Worm (Caenorhabditis elegans) whole organism, L2 larva: ENCODE data around the gene C16C8.12.
"Not testable (repeated sequence)": the region's sequence is repeated elsewhere in the genome, so short reads cannot be mapped to it uniquely, and the experiment has no call there.

Experiments used
- F13H6.1 ChIP-seq: sonication (generic microtip); optimal IDR thresholded peaks from 2 replicates; lab custom pipeline; 2016; ENCODE audit warnings: missing genetic modification characterization, missing compliant biosample characterization
- Y55F3AM.14 ChIP-seq: fragments of 200-800 bp; sonication (Bioruptor generic); optimal IDR thresholded peaks from 2 replicates; lab custom pipeline; 2018; ENCODE audit warnings: mild to moderate bottlenecking, missing genetic modification characterization, missing compliant biosample characterization
- ZK546.5 ChIP-seq: sonication (generic microtip); optimal IDR thresholded peaks from 2 replicates; lab custom pipeline; 2017; ENCODE audit warnings: missing biosample characterization, missing genetic modification characterization
- aly-2 ChIP-seq: fragments of 150-350 bp; optimal IDR thresholded peaks from 2 replicates; lab custom pipeline; 2014; ENCODE audit warnings: missing biosample characterization, missing genetic modification characterization
- ama-1 ChIP-seq: fragments of 150-350 bp; optimal IDR thresholded peaks from 2 replicates; lab custom pipeline; 2018; ENCODE audit warnings: inconsistent platforms
- ceh-16 ChIP-seq: fragments of 150-350 bp; optimal IDR thresholded peaks from 2 replicates; lab custom pipeline; 2014; ENCODE audit warnings: missing biosample characterization, missing genetic modification characterization
- ceh-82 ChIP-seq: fragments of 150-350 bp; optimal IDR thresholded peaks from 2 replicates; lab custom pipeline; 2014; ENCODE audit warnings: missing biosample characterization, missing genetic modification characterization
- crh-2 ChIP-seq: sonication (generic microtip); optimal IDR thresholded peaks from 2 replicates; lab custom pipeline; 2017; ENCODE audit warnings: missing biosample characterization, missing genetic modification characterization
- dmd-4 ChIP-seq: sonication (generic microtip); optimal IDR thresholded peaks from 2 replicates; lab custom pipeline; 2017; ENCODE audit warnings: missing biosample characterization, missing genetic modification characterization
- egl-27 ChIP-seq: sonication (generic microtip); optimal IDR thresholded peaks from 3 replicates; lab custom pipeline; 2017; ENCODE audit warnings: missing biosample characterization, missing genetic modification reagents, missing genetic modification characterization
- elt-1 ChIP-seq: fragments of 150-350 bp; optimal IDR thresholded peaks from 2 replicates; lab custom pipeline; 2014; ENCODE audit warnings: missing biosample characterization, missing genetic modification characterization
- elt-3 ChIP-seq: sonication (generic microtip); optimal IDR thresholded peaks from 2 replicates; lab custom pipeline; 2017; ENCODE audit warnings: missing biosample characterization, missing genetic modification characterization
- fos-1 ChIP-seq: fragments of 150-350 bp; optimal IDR thresholded peaks from 2 replicates; lab custom pipeline; 2014; ENCODE audit warnings: missing biosample characterization, missing genetic modification characterization
- gmeb-1 ChIP-seq: fragments of 150-350 bp; optimal IDR thresholded peaks from 2 replicates; lab custom pipeline; 2014; ENCODE audit warnings: missing biosample characterization, missing genetic modification characterization
- lin-13 ChIP-seq: fragments of 150-350 bp; optimal IDR thresholded peaks from 2 replicates; lab custom pipeline; 2014; ENCODE audit warnings: missing biosample characterization, missing genetic modification reagents, missing genetic modification characterization
- lin-39 ChIP-seq: fragments of 150-350 bp; optimal IDR thresholded peaks from 2 replicates; lab custom pipeline; 2014; ENCODE audit warnings: missing biosample characterization, missing genetic modification reagents, missing genetic modification characterization
- lsy-2 ChIP-seq, 2 experiments: fragments of 150-350 bp in 1 of 2; sonication (generic microtip) in 1 of 2; optimal IDR thresholded peaks; 2 replicates each; lab custom pipeline; 2014 to 2017; ENCODE audit warnings: missing biosample characterization in 2 of 2, missing genetic modification characterization in 2 of 2
- mab-5 ChIP-seq: fragments of 150-350 bp; optimal IDR thresholded peaks from 2 replicates; lab custom pipeline; 2014; ENCODE audit warnings: missing biosample characterization, missing genetic modification characterization
- mbf-1 ChIP-seq: sonication (generic microtip); optimal IDR thresholded peaks from 2 replicates; lab custom pipeline; 2017; ENCODE audit warnings: missing biosample characterization, missing genetic modification characterization
- mdl-1 ChIP-seq, 2 experiments: fragments of 150-350 bp in 1 of 2; sonication (generic microtip) in 1 of 2; optimal IDR thresholded peaks; 2 replicates each; lab custom pipeline; 2017; ENCODE audit warnings: missing biosample characterization in 2 of 2, missing genetic modification characterization in 2 of 2
- nhr-11 ChIP-seq: fragments of 150-350 bp; optimal IDR thresholded peaks from 2 replicates; lab custom pipeline; 2014; ENCODE audit warnings: missing biosample characterization, missing genetic modification characterization
- nhr-12 ChIP-seq: fragments of 150-350 bp; optimal IDR thresholded peaks from 2 replicates; lab custom pipeline; 2014; ENCODE audit warnings: missing biosample characterization, missing genetic modification characterization
- nhr-129 ChIP-seq: fragments of 150-350 bp; optimal IDR thresholded peaks from 2 replicates; lab custom pipeline; 2014; ENCODE audit warnings: missing biosample characterization, missing genetic modification characterization
- nhr-21 ChIP-seq: fragments of 150-350 bp; optimal IDR thresholded peaks from 2 replicates; lab custom pipeline; 2014; ENCODE audit warnings: missing biosample characterization, missing genetic modification characterization
- nhr-237 ChIP-seq: fragments of 150-350 bp; optimal IDR thresholded peaks from 2 replicates; lab custom pipeline; 2014; ENCODE audit warnings: missing biosample characterization, missing genetic modification characterization
- nhr-6 ChIP-seq: fragments of 150-350 bp; optimal IDR thresholded peaks from 2 replicates; lab custom pipeline; 2014; ENCODE audit warnings: missing biosample characterization, missing genetic modification characterization
- nhr-77 ChIP-seq: fragments of 150-350 bp; optimal IDR thresholded peaks from 2 replicates; lab custom pipeline; 2014; ENCODE audit warnings: missing biosample characterization, missing genetic modification characterization
- sem-4 ChIP-seq: fragments of 150-350 bp; optimal IDR thresholded peaks from 2 replicates; lab custom pipeline; 2014; ENCODE audit warnings: missing biosample characterization, missing genetic modification reagents, missing genetic modification characterization
- skn-1 ChIP-seq: sonication (generic microtip); optimal IDR thresholded peaks from 2 replicates; lab custom pipeline; 2017; ENCODE audit warnings: missing biosample characterization, missing genetic modification characterization
- sma-9 ChIP-seq, 2 experiments: fragments of 150-350 bp in 1 of 2; sonication (generic microtip) in 1 of 2; optimal IDR thresholded peaks; 2 replicates each; lab custom pipeline; 2014 to 2016; ENCODE audit warnings: missing genetic modification characterization in 2 of 2, mild to moderate bottlenecking in 1 of 2, missing biosample characterization in 1 of 2, missing compliant biosample characterization in 1 of 2, missing genetic modification reagents in 1 of 2, moderate library complexity in 1 of 2
- unc-39 ChIP-seq: fragments of 150-350 bp; optimal IDR thresholded peaks from 2 replicates; lab custom pipeline; 2014; ENCODE audit warnings: missing biosample characterization, missing genetic modification characterization
- unc-55 ChIP-seq: fragments of 150-350 bp; sonication (generic microtip); optimal IDR thresholded peaks from 3 replicates; lab custom pipeline; 2014; ENCODE audit warnings: missing biosample characterization, missing genetic modification reagents, missing genetic modification characterization
- unc-62 ChIP-seq: fragments of 150-350 bp; optimal IDR thresholded peaks from 2 replicates; lab custom pipeline; 2014; ENCODE audit warnings: missing biosample characterization, missing genetic modification reagents, missing genetic modification characterization
- zag-1 ChIP-seq: fragments of 150-350 bp; optimal IDR thresholded peaks from 2 replicates; lab custom pipeline; 2014; ENCODE audit warnings: missing biosample characterization, missing genetic modification characterization
- ztf-1 ChIP-seq: fragments of 200-800 bp; sonication (Bioruptor generic); conservative IDR thresholded peaks from 2 replicates; pipeline ENCODE4 v1.3.6; 2022; ENCODE audit warnings: missing genetic modification characterization, missing compliant biosample characterization
- ztf-4 ChIP-seq: fragments of 150-350 bp; optimal IDR thresholded peaks from 2 replicates; lab custom pipeline; 2014; ENCODE audit warnings: missing biosample characterization, missing genetic modification characterization

C16C8.12 gene

ce11 chrII:3463097-3463496 lies 10.6 kb downstream of the C16C8.12 start, which contains the start of gene C16C8.9:
TSS of gene C16C8.9 (minus strand) at chrII:3463197.
- TF ChIP-seq lsy-2 (tag; optimal IDR thresholded peaks at IDR 0.05; lab: Kevin White, UChicago) (no peak), ztf-1 (GFP tag; lab: Robert Waterston, UW) (no peak), sma-9 (GFP tag; optimal IDR thresholded peaks at IDR 0.05; lab: Kevin White, UChicago) (no peak), sma-9 (tag; optimal IDR thresholded peaks at IDR 0.05; lab: Kevin White, UChicago) (no peak)

- TF ChIP-seq aly-2 (tag; lab: Kevin White, UChicago); nhr-6 (tag; lab: Kevin White, UChicago); crh-2: not testable (repeated sequence)
These were observed 12.1 kb downstream of the C16C8.12 start, which contains the start of gene C16C8.10 for ce11 chrII:3464580-3464979. TSS of gene C16C8.10 (minus strand) at chrII:3464680.

ce11 chrII:3470549-3470948 lies 18.0 kb downstream of the C16C8.12 start, which contains the start of gene Y49F6B.20:
TSS of gene Y49F6B.20 (minus strand) at chrII:3470649.
- TF ChIP-seq dmd-4 (tag; lab: Kevin White, UChicago) (no peak), skn-1 (tag; lab: Kevin White, UChicago) (no peak), lin-13 (no peak), sma-9 (GFP tag; optimal IDR thresholded peaks at IDR 0.05; lab: Kevin White, UChicago) (no peak), sma-9 (tag; optimal IDR thresholded peaks at IDR 0.05; lab: Kevin White, UChicago) (no peak), nhr-77 (tag; lab: Kevin White, UChicago) (no peak)

ce11 chrII:3471603-3472002 lies 19.1 kb downstream of the C16C8.12 start, which contains the start of gene Y49F6B.13:
TSS of gene Y49F6B.13 (minus strand) at chrII:3471703.
- no peak for TF ChIP-seq fos-1
- no peak for TF ChIP-seq ztf-1 (GFP tag; lab: Robert Waterston, UW)
- TF ChIP-seq mdl-1 (tag; optimal IDR thresholded peaks at IDR 0.05; lab: Kevin White, UChicago) = no peak
- no peak for TF ChIP-seq dmd-4 (tag; lab: Kevin White, UChicago)
- TF ChIP-seq nhr-11 (tag; lab: Kevin White, UChicago) = no peak
- TF ChIP-seq nhr-237 (tag; lab: Kevin White, UChicago) = no peak
- no peak for TF ChIP-seq aly-2 (tag; lab: Kevin White, UChicago)
- no peak for TF ChIP-seq unc-55 (GFP tag; lab: Kevin White, UChicago)
- TF ChIP-seq nhr-6 (tag; lab: Kevin White, UChicago) = no peak
- no peak for TF ChIP-seq mab-5 (tag; lab: Kevin White, UChicago)
- TF ChIP-seq nhr-129 (tag; lab: Kevin White, UChicago) = no peak
- no peak for TF ChIP-seq mbf-1 (tag; lab: Kevin White, UChicago)
- TF ChIP-seq skn-1 (tag; lab: Kevin White, UChicago) = no peak
- TF ChIP-seq nhr-77 (tag; lab: Kevin White, UChicago) = no peak
- no peak for TF ChIP-seq unc-39
- TF ChIP-seq ama-1 (lab: Kevin White, UChicago) = no peak
- TF ChIP-seq crh-2 = no peak
- no peak for TF ChIP-seq unc-62
- TF ChIP-seq nhr-21 (tag; lab: Kevin White, UChicago) = no peak

- TF ChIP-seq unc-39 (no peak), elt-3 (tag; lab: Kevin White, UChicago) (no peak), ama-1 (lab: Kevin White, UChicago) (no peak), lin-13 (no peak), nhr-11 (tag; lab: Kevin White, UChicago) (no peak), crh-2 (no peak), lin-39 (tag; lab: Kevin White, UChicago) (no peak), gmeb-1 (tag; lab: Kevin White, UChicago) (no peak), ceh-16 (tag; lab: Kevin White, UChicago) (no peak), nhr-21 (tag; lab: Kevin White, UChicago) (no peak), sem-4 (tag; lab: Kevin White, UChicago) (no peak)
These were observed 19.8 kb downstream of the C16C8.12 start, which contains the start of gene Y49F6B.12 for ce11 chrII:3472316-3472715. TSS of gene Y49F6B.12 (minus strand) at chrII:3472416.

- TF ChIP-seq egl-27 (tag; lab: Kevin White, UChicago) (no peak), F13H6.1 (tag; lab: Kevin White, UChicago) (no peak), skn-1 (tag; lab: Kevin White, UChicago) (no peak), nhr-12 (tag; lab: Kevin White, UChicago) (no peak), ceh-82 (tag; lab: Kevin White, UChicago) (no peak), ceh-16 (tag; lab: Kevin White, UChicago) (no peak), ztf-4 (tag; lab: Kevin White, UChicago) (no peak), Y55F3AM.14 (no peak), lin-39 (tag; lab: Kevin White, UChicago) (no peak), nhr-77 (tag; lab: Kevin White, UChicago) (no peak), lin-13 (no peak), dmd-4 (tag; lab: Kevin White, UChicago) (no peak), fos-1 (no peak), unc-39 (no peak), nhr-129 (tag; lab: Kevin White, UChicago) (no peak), zag-1 (tag; lab: Kevin White, UChicago) (no peak), ama-1 (lab: Kevin White, UChicago) (no peak), ZK546.5 (no peak), elt-1 (tag; lab: Kevin White, UChicago) (no peak), elt-3 (tag; lab: Kevin White, UChicago) (no peak)
These were observed 20.3 kb downstream of the C16C8.12 start, which contains the start of gene Y49F6B.6 for ce11 chrII:3472817-3473216. TSS of gene Y49F6B.6 (plus strand) at chrII:3473117.
